Worm (Caenorhabditis elegans): ENCODE results near the gene C24B9.3.

C24B9.3 gene

ce11 chrV:2698826-2699225 lies 12.6 kb downstream of the C24B9.3 start, which contains the start of gene nuo-5 (continued):
- no peak for TF ChIP-seq snpc-3.4 (tag; optimal IDR thresholded peaks at IDR 0.05)
- no peak for TF ChIP-seq snpc-4 (GFP tag; optimal IDR thresholded peaks at IDR 0.05)
- TF ChIP-seq snpc-4 (tag; optimal IDR thresholded peaks at IDR 0.05): no peak
- no peak for TF ChIP-seq attf-5 (GFP tag; optimal IDR thresholded peaks at IDR 0.05)
- 0 out of 2 replicates have a peak, but pooled peaks have one; percentile 46 for TF ChIP-seq B0336.3 (GFP tag; IDR thresholded peaks at IDR 0.05)
- TF ChIP-seq athp-1 (tag; optimal IDR thresholded peaks at IDR 0.05): peak; percentile 31
- no peak for TF ChIP-seq K11D2.4 (GFP tag; IDR thresholded peaks at IDR 0.05)
- TF ChIP-seq Y53F4B.3 (GFP tag; IDR thresholded peaks at IDR 0.05): no peak
- TF ChIP-seq dpl-1 (GFP tag; optimal IDR thresholded peaks at IDR 0.05): no peak
- TF ChIP-seq mes-4 (tag; optimal IDR thresholded peaks at IDR 0.05): no peak
- TF ChIP-seq Y53G8AR.9 (GFP tag; conservative IDR thresholded peaks at IDR 0.05): 0 out of 2 replicates have a peak, but pooled peaks have one; percentile 33
- TF ChIP-seq B0035.1 (tag; optimal IDR thresholded peaks at IDR 0.05): no peak
- no peak for TF ChIP-seq hlh-12 (tag; optimal IDR thresholded peaks at IDR 0.05)
- no peak for TF ChIP-seq T07F8.4 (tag; optimal IDR thresholded peaks at IDR 0.05)
- no peak for TF ChIP-seq let-526 (GFP tag; IDR thresholded peaks at IDR 0.05)
- TF ChIP-seq F52B5.7 (tag; optimal IDR thresholded peaks at IDR 0.05): peak; percentile 50
- 0 out of 2 replicates have a peak, but pooled peaks have one; percentile 37 for TF ChIP-seq nhr-120 (GFP tag; IDR thresholded peaks at IDR 0.05)
- peak; percentile 32; the same call in 1 of the 2 replicates for TF ChIP-seq madf-6 (GFP tag; IDR thresholded peaks at IDR 0.05)
- TF ChIP-seq ets-4 (GFP tag; optimal IDR thresholded peaks at IDR 0.05): no peak
- TF ChIP-seq nfya-2 (GFP tag; IDR thresholded peaks at IDR 0.05): no peak
- no peak for TF ChIP-seq rec-8 (tag; optimal IDR thresholded peaks at IDR 0.05)
- TF ChIP-seq snpc-1.1 (tag; optimal IDR thresholded peaks at IDR 0.05; ENCODE audit: insufficient read depth): no peak
- TF ChIP-seq lin-40 (tag; optimal IDR thresholded peaks at IDR 0.05): no peak
- no peak for TF ChIP-seq attf-3 (GFP tag; conservative IDR thresholded peaks at IDR 0.05)

ce11 chrV:2697693-2698092 lies 13.7 kb downstream of the C24B9.3 start:
- TF ChIP-seq nfya-2 (GFP tag; IDR thresholded peaks at IDR 0.05): no peak
- no peak for TF ChIP-seq tbx-9 (tag; optimal IDR thresholded peaks at IDR 0.05; ENCODE audit: borderline replicate concordance)
- no peak for TF ChIP-seq ZK185.1 (tag; optimal IDR thresholded peaks at IDR 0.05; ENCODE audit: poor library complexity, severe bottlenecking)
- peak; percentile 63; the same call in 1 of the 2 replicates for TF ChIP-seq cebp-1 (GFP tag; IDR thresholded peaks at IDR 0.05)
- TF ChIP-seq cebp-1 (tag; optimal IDR thresholded peaks at IDR 0.05): peak; percentile 94
- TF ChIP-seq madf-6 (GFP tag; IDR thresholded peaks at IDR 0.05): 0 out of 2 replicates have a peak, but pooled peaks have one; percentile 16
- TF ChIP-seq C06A6.2 (GFP tag; conservative IDR thresholded peaks at IDR 0.05): no peak
- TF ChIP-seq dpl-1 (GFP tag; optimal IDR thresholded peaks at IDR 0.05): no peak
- TF ChIP-seq snpc-4 (GFP tag; optimal IDR thresholded peaks at IDR 0.05): peak; percentile 14
- no peak for TF ChIP-seq snpc-4 (tag; optimal IDR thresholded peaks at IDR 0.05)
- TF ChIP-seq nhr-120 (GFP tag; IDR thresholded peaks at IDR 0.05): no peak
- TF ChIP-seq akir-1 (GFP tag; optimal IDR thresholded peaks at IDR 0.05): no peak
- no peak for TF ChIP-seq pbrm-1 (GFP tag; IDR thresholded peaks at IDR 0.05)
- no peak for TF ChIP-seq rcor-1 (GFP tag; IDR thresholded peaks at IDR 0.05)
- no peak for TF ChIP-seq ztf-26 (tag; optimal IDR thresholded peaks at IDR 0.05)
- no peak for TF ChIP-seq aptf-2 (GFP tag; conservative IDR thresholded peaks at IDR 0.05)
- no peak for TF ChIP-seq B0019.2 (GFP tag; conservative IDR thresholded peaks at IDR 0.05)
- no peak for TF ChIP-seq B0336.3 (GFP tag; IDR thresholded peaks at IDR 0.05)
- peak; percentile 1 for TF ChIP-seq lsl-1 (GFP tag; optimal IDR thresholded peaks at IDR 0.05)
- TF ChIP-seq tbp1 (GFP tag; optimal IDR thresholded peaks at IDR 0.05): no peak
- TF ChIP-seq K11D2.4 (GFP tag; IDR thresholded peaks at IDR 0.05): no peak
- no peak for TF ChIP-seq nhr-80 (tag; optimal IDR thresholded peaks at IDR 0.05)
- TF ChIP-seq F57C9.4 (tag; optimal IDR thresholded peaks at IDR 0.05): no peak
- TF ChIP-seq zim-3 (tag; optimal IDR thresholded peaks at IDR 0.05): no peak
- TF ChIP-seq nhr-90 (tag; optimal IDR thresholded peaks at IDR 0.05): no peak
- TF ChIP-seq F52B5.7 (tag; optimal IDR thresholded peaks at IDR 0.05): no peak
- TF ChIP-seq efl-1 (GFP tag; optimal IDR thresholded peaks at IDR 0.05): no peak
- TF ChIP-seq F23B12.7 (tag; optimal IDR thresholded peaks at IDR 0.05; ENCODE audit: insufficient read depth): peak; percentile 31
- no peak for TF ChIP-seq egl-18 (GFP tag; IDR thresholded peaks at IDR 0.05)
- TF ChIP-seq hsf-1 (GFP tag; IDR thresholded peaks at IDR 0.05): no peak
- no peak for TF ChIP-seq unc-62 (GFP tag; optimal IDR thresholded peaks at IDR 0.05)
- TF ChIP-seq mes-4 (tag; optimal IDR thresholded peaks at IDR 0.05): no peak
- no peak for TF ChIP-seq madf-3 (GFP tag; IDR thresholded peaks at IDR 0.05)

Measured in whole organism, young adult.